Fruit fly (Drosophila melanogaster) whole organism, embryonic: ENCODE data around the gene CG9782.
A peak's percentile ranks its signal among the peaks of the same experiment; 100 is the strongest.

ENCODE experiments used
- Ada2b ChIP-seq: fragments of 200-800 bp; sonication (Bioruptor generic); IDR thresholded peaks from 2 replicates; pipeline ENCODE4 v1.3.6; 2022; ENCODE audit warnings: missing biosample characterization, missing genetic modification characterization
- Atf-2 ChIP-seq: fragments of 200-800 bp; sonication (Bioruptor generic); optimal IDR thresholded peaks from 2 replicates; lab custom pipeline; 2016; ENCODE audit warnings: missing biosample characterization, missing genetic modification characterization
- B-H1 ChIP-seq: fragments of 200-800 bp; sonication (Bioruptor generic); IDR thresholded peaks from 3 replicates; pipeline ENCODE4 v1.3.6; 2022; ENCODE audit warnings: missing biosample characterization, missing genetic modification characterization
- Bdp1 ChIP-seq: fragments of 200-800 bp; sonication (Bioruptor generic); optimal IDR thresholded peaks from 3 replicates; lab custom pipeline; 2016; ENCODE audit warnings: missing biosample characterization, missing genetic modification characterization
- CG10147 ChIP-seq: fragments of 200-800 bp; sonication (Bioruptor generic); optimal IDR thresholded peaks from 2 replicates; lab custom pipeline; 2019; ENCODE audit warnings: missing biosample characterization, mild to moderate bottlenecking, missing genetic modification characterization, moderate library complexity
- CG10267 ChIP-seq: fragments of 200-800 bp; sonication (Bioruptor generic); optimal IDR thresholded peaks from 2 replicates; lab custom pipeline; 2018; ENCODE audit warnings: missing biosample characterization, mild to moderate bottlenecking, missing genetic modification characterization, moderate library complexity
- CG10462 ChIP-seq: fragments of 200-800 bp; sonication (Bioruptor generic); optimal IDR thresholded peaks from 2 replicates; lab custom pipeline; 2016; ENCODE audit warnings: missing biosample characterization, missing genetic modification characterization
- CG10543 ChIP-seq: fragments of 200-800 bp; sonication (Bioruptor generic); optimal IDR thresholded peaks from 3 replicates; lab custom pipeline; 2017; ENCODE audit warnings: missing biosample characterization, mild to moderate bottlenecking, missing genetic modification characterization, moderate library complexity
- CG11723 ChIP-seq: fragments of 200-800 bp; sonication (Bioruptor generic); optimal IDR thresholded peaks from 2 replicates; lab custom pipeline; 2017; ENCODE audit warnings: missing biosample characterization, mild to moderate bottlenecking, missing genetic modification characterization
- CG12299 ChIP-seq: fragments of 200-800 bp; sonication (Bioruptor generic); optimal IDR thresholded peaks from 2 replicates; lab custom pipeline; 2018; ENCODE audit warnings: missing biosample characterization, mild to moderate bottlenecking, missing genetic modification characterization
- CG1233 ChIP-seq: fragments of 200-800 bp; sonication (Bioruptor generic); optimal IDR thresholded peaks from 4 replicates; lab custom pipeline; 2018; ENCODE audit warnings: missing biosample characterization, mild to moderate bottlenecking, missing genetic modification characterization
- CG13424 ChIP-seq: fragments of 200-800 bp; sonication (Bioruptor generic); optimal IDR thresholded peaks from 2 replicates; lab custom pipeline; 2019; ENCODE audit warnings: missing biosample characterization, mild to moderate bottlenecking, missing genetic modification characterization, moderate library complexity
- CG14710 ChIP-seq: fragments of 200-800 bp; sonication (Bioruptor generic); optimal IDR thresholded peaks from 3 replicates; lab custom pipeline; 2019; ENCODE audit warnings: missing biosample characterization, mild to moderate bottlenecking, missing genetic modification characterization, moderate library complexity
- CG14965 ChIP-seq: fragments of 200-800 bp; sonication (Bioruptor generic); optimal IDR thresholded peaks from 2 replicates; lab custom pipeline; 2016; ENCODE audit warnings: missing biosample characterization, missing genetic modification characterization, borderline replicate concordance
- CG15601 ChIP-seq: fragments of 200-800 bp; sonication (Bioruptor generic); optimal IDR thresholded peaks from 3 replicates; lab custom pipeline; 2019; ENCODE audit warnings: missing biosample characterization, mild to moderate bottlenecking, missing genetic modification characterization, moderate library complexity
- CG1647 ChIP-seq: fragments of 200-800 bp; sonication (Bioruptor generic); optimal IDR thresholded peaks from 3 replicates; lab custom pipeline; 2016; ENCODE audit warnings: missing biosample characterization, missing genetic modification characterization
- CG17802 ChIP-seq: fragments of 200-800 bp; sonication (Bioruptor generic); optimal IDR thresholded peaks from 2 replicates; lab custom pipeline; 2018; ENCODE audit warnings: missing biosample characterization, mild to moderate bottlenecking, missing genetic modification characterization, moderate library complexity
- CG18599 ChIP-seq: fragments of 200-800 bp; sonication (Bioruptor generic); optimal IDR thresholded peaks from 3 replicates; lab custom pipeline; 2017; ENCODE audit warnings: missing biosample characterization, missing genetic modification characterization, mild to moderate bottlenecking, moderate library complexity, missing genetic modification reagents
- CG2202 ChIP-seq: fragments of 200-800 bp; sonication (Bioruptor generic); optimal IDR thresholded peaks from 2 replicates; lab custom pipeline; 2018; ENCODE audit warnings: missing biosample characterization, mild to moderate bottlenecking, missing genetic modification characterization
- CG31224 ChIP-seq: fragments of 200-800 bp; sonication (Bioruptor generic); IDR thresholded peaks from 2 replicates; pipeline ENCODE4 v1.3.6; 2022; ENCODE audit warnings: missing biosample characterization, missing genetic modification characterization
- CG3281 ChIP-seq: fragments of 200-800 bp; sonication (Bioruptor generic); optimal IDR thresholded peaks from 3 replicates; lab custom pipeline; 2017; ENCODE audit warnings: missing biosample characterization, mild to moderate bottlenecking, missing genetic modification characterization
- CG4328 ChIP-seq: fragments of 200-800 bp; sonication (Bioruptor generic); optimal IDR thresholded peaks from 3 replicates; lab custom pipeline; 2017; ENCODE audit warnings: missing biosample characterization, missing genetic modification reagents, missing genetic modification characterization
- CG43689 ChIP-seq: fragments of 200-800 bp; sonication (Bioruptor generic); IDR thresholded peaks from 2 replicates; pipeline ENCODE4 v1.3.6; 2022; ENCODE audit warnings: missing biosample characterization, missing genetic modification characterization
- CG6175 ChIP-seq: fragments of 200-800 bp; sonication (Bioruptor generic); IDR thresholded peaks from 3 replicates; pipeline ENCODE4 v1.3.6; 2022; ENCODE audit warnings: missing biosample characterization, missing genetic modification characterization
- CG6689 ChIP-seq: fragments of 200-800 bp; sonication (Bioruptor generic); IDR thresholded peaks from 2 replicates; pipeline ENCODE4 v1.3.6; 2022; ENCODE audit warnings: missing biosample characterization, missing genetic modification characterization
- CG6854 ChIP-seq: fragments of 200-800 bp; sonication (Bioruptor generic); optimal IDR thresholded peaks from 3 replicates; lab custom pipeline; 2017; ENCODE audit warnings: missing biosample characterization, mild to moderate bottlenecking, missing genetic modification characterization
- CG7839 ChIP-seq: fragments of 200-800 bp; sonication (Bioruptor generic); optimal IDR thresholded peaks from 3 replicates; lab custom pipeline; 2018; ENCODE audit warnings: missing biosample characterization, mild to moderate bottlenecking, missing genetic modification characterization, moderate library complexity
- CG9817 ChIP-seq: fragments of 200-800 bp; sonication (Bioruptor generic); optimal IDR thresholded peaks from 2 replicates; lab custom pipeline; 2018; ENCODE audit warnings: missing biosample characterization, mild to moderate bottlenecking, missing genetic modification characterization, moderate library complexity
- Dll ChIP-seq: fragments of 200-800 bp; sonication (Bioruptor generic); IDR thresholded peaks from 4 replicates; pipeline ENCODE4 v1.3.6; 2022; ENCODE audit warnings: missing biosample characterization, missing genetic modification characterization; ENCODE audit not compliant: partially characterized antibody
- Fer1 ChIP-seq: fragments of 200-800 bp; sonication (Bioruptor generic); optimal IDR thresholded peaks from 2 replicates; lab custom pipeline; 2017; ENCODE audit warnings: missing biosample characterization, mild to moderate bottlenecking, missing genetic modification characterization
- HmgZ ChIP-seq: fragments of 200-800 bp; sonication (Bioruptor generic); optimal IDR thresholded peaks from 2 replicates; lab custom pipeline; 2018; ENCODE audit warnings: missing biosample characterization, mild to moderate bottlenecking, missing genetic modification characterization
- MTF-1 ChIP-seq: fragments of 200-800 bp; sonication (Bioruptor generic); optimal IDR thresholded peaks from 2 replicates; lab custom pipeline; 2018; ENCODE audit warnings: missing biosample characterization, mild to moderate bottlenecking, missing genetic modification characterization, borderline replicate concordance
- NK7.1 ChIP-seq: fragments of 200-800 bp; sonication (Bioruptor generic); optimal IDR thresholded peaks from 3 replicates; lab custom pipeline; 2016; ENCODE audit warnings: missing biosample characterization, missing genetic modification characterization
- Neu2 ChIP-seq: fragments of 200-800 bp; sonication (Bioruptor generic); optimal IDR thresholded peaks from 3 replicates; lab custom pipeline; 2016; ENCODE audit warnings: missing biosample characterization, missing genetic modification characterization, borderline replicate concordance
- Oaz ChIP-seq: fragments of 200-800 bp; sonication (Bioruptor generic); IDR thresholded peaks from 2 replicates; pipeline ENCODE4 v1.3.6; 2022; ENCODE audit warnings: missing biosample characterization, missing genetic modification characterization
- Opbp ChIP-seq: fragments of 200-800 bp; sonication (Bioruptor generic); IDR thresholded peaks from 3 replicates; pipeline ENCODE4 v1.3.6; 2022; ENCODE audit warnings: missing biosample characterization, missing genetic modification characterization; ENCODE audit not compliant: partially characterized antibody
- bsh ChIP-seq, 2 experiments: fragments of 200-800 bp; sonication (Bioruptor generic); optimal IDR thresholded peaks; 2 replicates each; lab custom pipeline; 2017 to 2018; ENCODE audit warnings: mild to moderate bottlenecking in 2 of 2, missing biosample characterization in 2 of 2, missing genetic modification characterization in 2 of 2, moderate library complexity in 1 of 2
- cas ChIP-seq: fragments of 200-800 bp; sonication (Bioruptor generic); IDR thresholded peaks from 2 replicates; pipeline ENCODE4 v1.3.6; 2022; ENCODE audit warnings: missing biosample characterization, missing genetic modification characterization
- chn ChIP-seq: fragments of 200-800 bp; sonication (Bioruptor generic); optimal IDR thresholded peaks from 2 replicates; lab custom pipeline; 2016; ENCODE audit warnings: missing biosample characterization, missing genetic modification characterization
- da ChIP-seq: fragments of 200-800 bp; sonication (Bioruptor generic); optimal IDR thresholded peaks from 2 replicates; lab custom pipeline; 2016; ENCODE audit warnings: missing biosample characterization, missing genetic modification characterization
- esg ChIP-seq: fragments of 200-800 bp; sonication (Bioruptor generic); conservative IDR thresholded peaks from 2 replicates; pipeline ENCODE4 v1.3.6; 2022; ENCODE audit warnings: missing biosample characterization, missing genetic modification characterization
- grau ChIP-seq: fragments of 200-800 bp; optimal IDR thresholded peaks from 3 replicates; lab custom pipeline; 2019; ENCODE audit warnings: missing biosample characterization, mild to moderate bottlenecking, missing genetic modification characterization, moderate library complexity
- gro ChIP-seq: fragments of 200-800 bp; sonication (Bioruptor generic); optimal IDR thresholded peaks from 2 replicates; lab custom pipeline; 2016; ENCODE audit warnings: missing biosample characterization, missing genetic modification characterization
- h ChIP-seq: fragments of >200 bp; optimal IDR thresholded peaks from 2 replicates; lab custom pipeline; 2017
- inv ChIP-seq: fragments of 200-800 bp; sonication (Bioruptor generic); IDR thresholded peaks from 2 replicates; pipeline ENCODE4 v1.3.6; 2022; ENCODE audit warnings: missing biosample characterization, missing genetic modification characterization; ENCODE audit not compliant: partially characterized antibody
- lilli ChIP-seq: fragments of 200-800 bp; sonication (Bioruptor generic); optimal IDR thresholded peaks from 3 replicates; lab custom pipeline; 2016; ENCODE audit warnings: missing biosample characterization, missing genetic modification characterization
- nerfin-1 ChIP-seq: fragments of 200-800 bp; sonication (Bioruptor generic); optimal IDR thresholded peaks from 3 replicates; lab custom pipeline; 2019; ENCODE audit warnings: missing biosample characterization, mild to moderate bottlenecking, missing genetic modification characterization, moderate library complexity
- scrt ChIP-seq: fragments of 200-800 bp; sonication (Bioruptor generic); optimal IDR thresholded peaks from 2 replicates; lab custom pipeline; 2018; ENCODE audit warnings: missing biosample characterization, mild to moderate bottlenecking, missing genetic modification characterization, moderate library complexity
- sima ChIP-seq: fragments of 200-800 bp; sonication (Bioruptor generic); optimal IDR thresholded peaks from 2 replicates; lab custom pipeline; 2016; ENCODE audit warnings: missing biosample characterization, missing genetic modification characterization
- tio ChIP-seq: fragments of 200-800 bp; sonication (Bioruptor generic); optimal IDR thresholded peaks from 2 replicates; lab custom pipeline; 2017; ENCODE audit warnings: missing biosample characterization, missing genetic modification characterization, inconsistent platforms
- usp ChIP-seq: fragments of >200 bp; optimal IDR thresholded peaks from 2 replicates; lab custom pipeline; 2017; ENCODE audit warnings: missing biosample characterization, missing genetic modification characterization
- vvl ChIP-seq: fragments of 200-800 bp; sonication (Bioruptor generic); IDR thresholded peaks from 2 replicates; pipeline ENCODE4 v1.3.6; 2022; ENCODE audit warnings: missing biosample characterization, missing genetic modification characterization

Gene CG9782

dm6 chrX:16581703-16582102 lies 39.7 kb downstream of the CG9782 start (continued):
- no peak for TF ChIP-seq CG1233 (GFP tag; lab: Kevin White, UChicago)
- TF ChIP-seq CG15601 (tag; lab: Kevin White, UChicago) = no peak
- TF ChIP-seq CG2202 (tag; lab: Kevin White, UChicago) = no peak
- no peak for TF ChIP-seq chn (GFP tag; lab: Kevin White, UChicago)
- peak; percentile 8 for TF ChIP-seq lilli (GFP tag; lab: Kevin White, UChicago)
- TF ChIP-seq Oaz (GFP tag; lab: Robert Waterston, UW) = no peak
- TF ChIP-seq B-H1 (GFP tag; lab: Robert Waterston, UW) = no peak
- no peak for TF ChIP-seq CG10267 (tag; lab: Kevin White, UChicago)
- TF ChIP-seq cas (GFP tag; lab: Robert Waterston, UW) = no peak
- no peak for TF ChIP-seq CG4328 (GFP tag; lab: Kevin White, UChicago)
- TF ChIP-seq vvl = no peak
- no peak for TF ChIP-seq Dll
- no peak for TF ChIP-seq usp (GFP tag; lab: Kevin White, UChicago)
- TF ChIP-seq MTF-1 = no peak
- TF ChIP-seq CG7839 = peak; percentile 10
- TF ChIP-seq scrt = peak; percentile 4
- TF ChIP-seq CG6175 (GFP tag; lab: Robert Waterston, UW) = no peak
- TF ChIP-seq CG31224 = no peak
- no peak for TF ChIP-seq CG17802
- TF ChIP-seq Ada2b = no peak
- peak; percentile 22 for TF ChIP-seq CG13424 (tag; lab: Kevin White, UChicago)
- no peak for TF ChIP-seq Bdp1
- no peak for TF ChIP-seq nerfin-1 (tag; lab: Kevin White, UChicago)
- no peak for TF ChIP-seq CG12299
- TF ChIP-seq CG10462 (GFP tag; lab: Kevin White, UChicago) = no peak
- no peak for TF ChIP-seq Atf-2
- peak; percentile 42 for TF ChIP-seq CG10543 (GFP tag; lab: Kevin White, UChicago)
- no peak for TF ChIP-seq CG11723
- TF ChIP-seq grau (tag; lab: Kevin White, UChicago) = peak; percentile 30
- TF ChIP-seq h = no peak
- no peak for TF ChIP-seq Opbp (GFP tag; lab: Robert Waterston, UW)
- TF ChIP-seq sima = no peak
- no peak for TF ChIP-seq esg (GFP tag; lab: Robert Waterston, UW)
- TF ChIP-seq CG18599 (GFP tag; lab: Kevin White, UChicago) = peak; percentile 57
- no peak for TF ChIP-seq da (GFP tag; lab: Kevin White, UChicago)
- no peak for TF ChIP-seq gro
- TF ChIP-seq CG3281 (GFP tag; lab: Kevin White, UChicago) = peak; percentile 8
- no peak for TF ChIP-seq tio (GFP tag; lab: Kevin White, UChicago)
- TF ChIP-seq CG6854 (GFP tag; lab: Kevin White, UChicago) = no peak
- no peak for TF ChIP-seq inv (GFP tag; lab: Robert Waterston, UW)
- no peak for TF ChIP-seq CG9817 (tag; lab: Kevin White, UChicago)
- TF ChIP-seq bsh (GFP tag; optimal IDR thresholded peaks at IDR 0.05; lab: Kevin White, UChicago) = no peak
- TF ChIP-seq CG14710 (tag; lab: Kevin White, UChicago) = no peak
- TF ChIP-seq CG1647 = no peak
- no peak for TF ChIP-seq HmgZ
- no peak for TF ChIP-seq CG6689
- TF ChIP-seq CG43689 (GFP tag; lab: Robert Waterston, UW) = no peak
- TF ChIP-seq Fer1 (GFP tag; lab: Kevin White, UChicago) = peak; percentile 36
- no peak for TF ChIP-seq NK7.1 (GFP tag; lab: Kevin White, UChicago)
- TF ChIP-seq CG10147 (GFP tag; lab: Kevin White, UChicago) = peak; percentile 34
- TF ChIP-seq CG14965 (GFP tag; lab: Kevin White, UChicago) = no peak
- no peak for TF ChIP-seq Neu2
